Worm (Caenorhabditis elegans): ENCODE measurements around the gene F55C9.14.
A peak's percentile ranks its signal among the peaks of the same experiment; 100 is the strongest.

The F55C9.14 gene

DNA sequence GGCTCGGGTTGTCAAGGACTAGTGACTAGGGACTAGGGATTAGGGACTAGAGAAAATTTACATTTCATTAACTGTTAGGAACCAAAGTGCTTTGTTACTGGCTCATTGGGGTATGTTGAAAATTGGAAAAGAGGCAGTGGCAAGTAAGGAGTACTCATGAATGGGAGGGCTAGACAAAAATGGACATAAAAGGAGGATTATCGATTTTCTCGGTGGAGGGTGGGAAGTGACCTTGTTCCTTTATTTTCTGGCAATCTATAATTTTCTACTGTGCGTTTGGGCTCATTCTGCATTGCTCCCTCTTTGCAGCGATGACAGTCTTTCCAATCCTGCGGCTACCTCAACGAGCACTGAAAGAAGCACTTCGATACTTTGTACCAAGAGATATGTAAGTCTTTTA is 1.9 kb upstream of the F55C9.14 start, which contains the start of gene fbxb-60:
fbxb-60 (plus strand) TSS at position 301 of the 400 bp plus-strand sequence.
- TF ChIP-seq pes-1 (GFP tag; IDR thresholded peaks at IDR 0.05) (no peak), ama-1 (optimal IDR thresholded peaks at IDR 0.05) (no peak), flt-1 (GFP tag; IDR thresholded peaks at IDR 0.05) (no peak), tra-4 (tag; optimal IDR thresholded peaks at IDR 0.05) (no peak), scrt-1 (GFP tag; IDR thresholded peaks at IDR 0.05) (no peak), sea-1 (GFP tag; conservative IDR thresholded peaks at IDR 0.05) (no peak), ets-7 (tag; optimal IDR thresholded peaks at IDR 0.05) (no peak), hnd-1 (tag; optimal IDR thresholded peaks at IDR 0.05) (no peak), hmg-4 (GFP tag; optimal IDR thresholded peaks at IDR 0.05) (no peak), ceh-13 (GFP tag; optimal IDR thresholded peaks at IDR 0.05) (no peak), tbx-11 (GFP tag; IDR thresholded peaks at IDR 0.05) (no peak), B0310.2 (tag; optimal IDR thresholded peaks at IDR 0.05) (no peak), aly-1 (tag; optimal IDR thresholded peaks at IDR 0.05) (no peak), hmbx-1 (tag; optimal IDR thresholded peaks at IDR 0.05) (no peak)

DNA sequence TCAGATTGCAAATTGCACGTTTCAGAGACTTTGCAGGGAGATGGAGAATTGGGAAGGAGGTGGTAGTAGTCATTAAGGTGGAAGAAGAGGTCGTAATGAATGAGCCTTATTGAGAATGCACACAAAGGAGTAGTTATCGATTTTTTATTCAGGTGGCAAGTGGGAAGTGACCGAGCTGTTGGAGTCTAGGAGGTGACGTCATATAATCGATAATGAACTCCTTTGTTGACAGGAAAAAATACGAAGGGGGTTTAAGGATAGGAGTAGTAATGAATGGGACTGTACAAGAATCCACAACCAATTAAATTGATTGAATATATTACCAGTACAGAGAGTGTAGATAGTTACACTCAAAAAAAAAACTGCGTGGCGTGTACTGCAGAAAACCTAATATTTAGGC is 2.6 kb downstream of the F55C9.14 start, which contains the start of gene fbxb-62:
fbxb-62 (minus strand) TSS at position 101 of the 400 bp plus-strand sequence.
- TF ChIP-seq flt-1 (GFP tag; IDR thresholded peaks at IDR 0.05) (no peak), sea-1 (GFP tag; conservative IDR thresholded peaks at IDR 0.05) (no peak), hmg-4 (GFP tag; optimal IDR thresholded peaks at IDR 0.05) (no peak), scrt-1 (GFP tag; IDR thresholded peaks at IDR 0.05) (no peak), hmbx-1 (tag; optimal IDR thresholded peaks at IDR 0.05) (no peak), ceh-13 (GFP tag; optimal IDR thresholded peaks at IDR 0.05) (no peak), F13C5.2 (tag; optimal IDR thresholded peaks at IDR 0.05) (no peak), tbx-11 (GFP tag; IDR thresholded peaks at IDR 0.05) (no peak), pes-1 (GFP tag; IDR thresholded peaks at IDR 0.05) (no peak), ama-1 (optimal IDR thresholded peaks at IDR 0.05) (no peak), aly-1 (tag; optimal IDR thresholded peaks at IDR 0.05) (no peak), hnd-1 (tag; optimal IDR thresholded peaks at IDR 0.05) (no peak), ceh-36 (tag; optimal IDR thresholded peaks at IDR 0.05) (no peak), tbx-37 (GFP tag; conservative IDR thresholded peaks at IDR 0.05) (no peak), tra-4 (tag; optimal IDR thresholded peaks at IDR 0.05) (no peak)

DNA sequence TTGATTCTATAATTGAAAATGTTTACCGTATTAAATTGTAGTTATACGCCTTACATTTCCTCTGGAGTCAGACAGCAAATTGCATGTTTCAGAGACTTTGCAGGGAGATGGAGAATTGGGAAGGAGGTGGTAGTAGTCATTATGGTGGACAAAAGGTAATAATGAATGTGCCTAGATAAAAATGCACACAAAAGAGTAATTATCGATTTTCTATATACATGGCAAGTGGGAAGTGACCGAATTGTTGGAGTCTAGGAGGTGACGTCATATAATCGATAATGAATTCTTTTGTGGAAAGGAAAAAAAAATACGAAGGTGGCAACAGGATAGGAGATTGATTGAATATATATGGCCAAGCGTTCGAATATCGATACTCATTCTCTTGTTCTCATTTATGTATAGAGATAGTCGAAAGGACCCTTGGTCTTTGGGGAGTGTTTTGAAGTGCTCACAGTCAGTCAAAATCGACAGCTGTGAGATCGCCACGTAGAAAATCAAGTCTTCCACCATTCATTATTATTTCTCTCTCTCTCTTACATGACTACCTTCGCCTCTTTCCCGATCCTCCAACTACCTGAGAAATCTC is 4.3 kb downstream of the F55C9.14 start, which contains the start of the genes fbxb-63 and fbxb-61:
fbxb-63 (minus strand) TSS at position 142 of the 586 bp plus-strand sequence.
fbxb-61 (plus strand) TSS at position 536 of the 586 bp plus-strand sequence.
- TF ChIP-seq ceh-13 (GFP tag; optimal IDR thresholded peaks at IDR 0.05) (no peak), tra-4 (tag; optimal IDR thresholded peaks at IDR 0.05) (no peak), hmg-4 (GFP tag; optimal IDR thresholded peaks at IDR 0.05) (no peak), scrt-1 (GFP tag; IDR thresholded peaks at IDR 0.05) (no peak)

DNA sequence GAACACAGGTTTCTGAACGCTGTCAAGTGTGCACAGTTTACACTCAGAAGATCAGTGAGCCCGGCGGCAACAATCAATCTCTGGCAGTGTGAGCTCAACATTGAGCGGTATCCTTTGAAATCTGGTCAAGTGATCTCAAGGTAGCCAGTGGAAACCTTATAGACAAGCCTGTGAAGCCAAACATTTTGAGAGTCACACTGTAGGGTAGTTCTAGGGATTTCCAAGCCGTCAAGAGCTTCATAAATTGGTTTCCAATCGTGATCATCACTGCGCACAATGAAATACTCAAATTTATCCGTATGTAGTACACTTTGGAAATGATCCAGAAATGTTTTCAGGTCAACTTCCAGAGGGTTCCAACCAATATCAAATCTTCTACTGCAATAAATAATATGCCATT is 7.5 kb downstream of the F55C9.14 start, which contains the start of gene F55C9.15:
F55C9.15 (minus strand) TSS at position 101 of the 400 bp plus-strand sequence.
- TF ChIP-seq tra-4 (tag; optimal IDR thresholded peaks at IDR 0.05), result no peak
- TF ChIP-seq F13C5.2 (tag; optimal IDR thresholded peaks at IDR 0.05), result no peak
- no peak for TF ChIP-seq ets-7 (tag; optimal IDR thresholded peaks at IDR 0.05)

DNA sequence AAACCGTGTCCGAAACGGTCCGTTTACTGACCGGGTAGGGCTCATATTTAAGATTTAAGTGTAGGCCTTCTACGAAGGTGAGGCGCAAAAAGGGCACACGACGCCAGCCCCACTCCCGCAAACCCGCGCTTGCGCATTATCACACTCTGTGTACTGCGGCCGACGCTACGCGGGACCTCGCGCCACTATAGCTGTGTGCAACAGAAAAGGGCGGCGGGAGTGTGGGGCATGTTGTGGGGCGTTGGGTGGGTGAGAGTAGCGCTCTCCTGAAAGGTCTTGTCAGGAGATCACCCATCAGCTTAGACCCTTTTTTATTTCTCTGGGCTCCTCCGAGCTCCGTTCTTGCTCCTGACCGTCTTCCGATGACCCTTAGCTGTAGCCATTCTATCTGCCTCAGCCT is 8.8 kb downstream of the F55C9.14 start:
- TF ChIP-seq hmg-4 (GFP tag; optimal IDR thresholded peaks at IDR 0.05), result peak; percentile 19
- TF ChIP-seq F13C5.2 (tag; optimal IDR thresholded peaks at IDR 0.05), result no peak

DNA sequence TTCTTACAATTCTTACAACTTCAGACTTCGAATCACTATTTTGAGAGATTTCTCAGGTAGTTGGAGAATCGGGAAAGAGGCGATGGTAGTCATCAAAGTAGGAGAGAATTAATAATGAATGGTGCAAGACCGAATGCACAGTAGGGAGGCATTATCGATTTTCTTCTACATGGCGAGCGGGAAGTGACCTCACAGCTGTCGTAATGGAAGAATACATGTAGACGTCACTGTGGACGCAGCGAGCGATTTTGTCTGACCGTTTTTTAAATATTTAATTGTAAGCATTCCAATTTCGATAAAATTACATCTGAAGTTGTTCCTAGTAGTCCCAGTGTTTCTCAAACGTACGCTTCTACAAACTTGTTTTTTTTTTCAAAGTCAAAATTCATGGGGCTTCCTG is 10.2 kb downstream of the F55C9.14 start, which contains the start of gene F55C9.11:
F55C9.11 (minus strand) TSS at position 101 of the 400 bp plus-strand sequence.
- no peak for TF ChIP-seq pes-1 (GFP tag; IDR thresholded peaks at IDR 0.05)
- no peak for TF ChIP-seq ceh-36 (tag; optimal IDR thresholded peaks at IDR 0.05)
- TF ChIP-seq ama-1 (optimal IDR thresholded peaks at IDR 0.05), result no peak
- no peak for TF ChIP-seq tbx-37 (GFP tag; conservative IDR thresholded peaks at IDR 0.05)
- TF ChIP-seq hmg-4 (GFP tag; optimal IDR thresholded peaks at IDR 0.05), result no peak
- no peak for TF ChIP-seq ets-7 (tag; optimal IDR thresholded peaks at IDR 0.05)
- no peak for TF ChIP-seq sea-1 (GFP tag; conservative IDR thresholded peaks at IDR 0.05)
- no peak for TF ChIP-seq hnd-1 (tag; optimal IDR thresholded peaks at IDR 0.05)
- TF ChIP-seq tbx-11 (GFP tag; IDR thresholded peaks at IDR 0.05), result no peak
- no peak for TF ChIP-seq B0310.2 (tag; optimal IDR thresholded peaks at IDR 0.05)
- TF ChIP-seq ceh-13 (GFP tag; optimal IDR thresholded peaks at IDR 0.05), result no peak
- no peak for TF ChIP-seq hmbx-1 (tag; optimal IDR thresholded peaks at IDR 0.05)
- TF ChIP-seq aly-1 (tag; optimal IDR thresholded peaks at IDR 0.05), result no peak
- TF ChIP-seq tra-4 (tag; optimal IDR thresholded peaks at IDR 0.05), result no peak
- TF ChIP-seq flt-1 (GFP tag; IDR thresholded peaks at IDR 0.05), result no peak

DNA sequence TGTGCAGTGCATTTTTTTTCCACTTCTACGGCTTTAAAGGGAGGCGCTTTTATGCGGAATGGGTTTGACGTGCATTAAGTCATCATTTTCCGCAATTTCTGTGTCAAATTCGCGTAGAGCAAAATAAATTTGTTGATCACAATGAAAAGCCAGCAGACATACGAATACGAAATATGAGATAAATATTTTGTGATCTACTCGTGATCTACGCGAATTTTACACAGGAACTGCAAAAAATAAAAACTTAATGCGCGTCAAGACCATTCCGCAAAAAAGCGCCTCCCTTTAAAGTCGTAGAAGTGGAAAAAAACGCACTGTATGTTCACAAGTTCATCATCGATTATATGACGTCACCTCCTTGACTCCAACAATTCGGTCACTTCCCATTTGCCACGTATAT is 12.0 kb downstream of the F55C9.14 start, which contains the start of gene C43D7.8:
C43D7.8 (minus strand) TSS at position 101 of the 400 bp plus-strand sequence.
- TF ChIP-seq hmbx-1 (tag; optimal IDR thresholded peaks at IDR 0.05) (no peak), ceh-13 (GFP tag; optimal IDR thresholded peaks at IDR 0.05) (no peak), tbx-37 (GFP tag; conservative IDR thresholded peaks at IDR 0.05) (no peak), aly-1 (tag; optimal IDR thresholded peaks at IDR 0.05) (no peak), B0310.2 (tag; optimal IDR thresholded peaks at IDR 0.05) (no peak), ama-1 (optimal IDR thresholded peaks at IDR 0.05) (no peak), F13C5.2 (tag; optimal IDR thresholded peaks at IDR 0.05) (no peak), pes-1 (GFP tag; IDR thresholded peaks at IDR 0.05) (no peak), scrt-1 (GFP tag; IDR thresholded peaks at IDR 0.05) (no peak), tbx-11 (GFP tag; IDR thresholded peaks at IDR 0.05) (no peak)

DNA sequence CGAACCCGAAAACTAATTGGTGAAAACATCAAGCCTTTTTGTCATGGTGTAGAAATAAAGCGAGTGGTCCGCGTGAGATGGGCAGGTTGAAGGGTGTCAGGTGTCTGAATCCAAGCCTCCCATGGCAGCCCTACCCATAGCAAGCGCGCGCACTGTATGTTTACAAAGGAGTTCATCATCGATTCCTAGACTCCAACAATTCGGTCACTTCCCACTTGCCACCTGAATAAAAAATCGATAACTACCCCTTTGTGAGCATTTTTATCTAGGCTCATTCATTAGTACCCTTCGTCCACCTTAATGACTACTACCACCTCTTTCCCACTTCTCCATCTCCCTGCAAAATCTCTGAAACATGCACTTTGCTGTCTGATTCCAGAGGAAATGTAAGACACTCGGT is 13.6 kb downstream of the F55C9.14 start, which contains the start of gene fbxb-64:
fbxb-64 (plus strand) TSS at position 301 of the 400 bp plus-strand sequence.
- no peak for TF ChIP-seq ets-7 (tag; optimal IDR thresholded peaks at IDR 0.05)
- no peak for TF ChIP-seq hnd-1 (tag; optimal IDR thresholded peaks at IDR 0.05)
- no peak for TF ChIP-seq B0310.2 (tag; optimal IDR thresholded peaks at IDR 0.05)
- no peak for TF ChIP-seq sea-1 (GFP tag; conservative IDR thresholded peaks at IDR 0.05)
- no peak for TF ChIP-seq ceh-13 (GFP tag; optimal IDR thresholded peaks at IDR 0.05)
- TF ChIP-seq hmbx-1 (tag; optimal IDR thresholded peaks at IDR 0.05), result no peak
- TF ChIP-seq flt-1 (GFP tag; IDR thresholded peaks at IDR 0.05), result no peak
- no peak for TF ChIP-seq tbx-37 (GFP tag; conservative IDR thresholded peaks at IDR 0.05)
- no peak for TF ChIP-seq pes-1 (GFP tag; IDR thresholded peaks at IDR 0.05)
- no peak for TF ChIP-seq hmg-4 (GFP tag; optimal IDR thresholded peaks at IDR 0.05)
- no peak for TF ChIP-seq F13C5.2 (tag; optimal IDR thresholded peaks at IDR 0.05)
- no peak for TF ChIP-seq tra-4 (tag; optimal IDR thresholded peaks at IDR 0.05)
- TF ChIP-seq aly-1 (tag; optimal IDR thresholded peaks at IDR 0.05), result no peak
- TF ChIP-seq tbx-11 (GFP tag; IDR thresholded peaks at IDR 0.05), result no peak
- no peak for TF ChIP-seq ceh-36 (tag; optimal IDR thresholded peaks at IDR 0.05)
- TF ChIP-seq scrt-1 (GFP tag; IDR thresholded peaks at IDR 0.05), result no peak

All from whole organism, early embryonic.